Fruit fly (Drosophila melanogaster) whole organism, larva: ENCODE measurements around the gene rg.
A peak's percentile ranks its signal among the peaks of the same experiment; 100 is the strongest.

Experiments
- noc ChIP-seq: fragments of 200-800 bp; sonication (Bioruptor generic); optimal IDR thresholded peaks from 3 replicates; lab custom pipeline; 2019; ENCODE audit warnings: missing biosample characterization, mild to moderate bottlenecking, missing genetic modification characterization, moderate library complexity

rg gene

DNA sequence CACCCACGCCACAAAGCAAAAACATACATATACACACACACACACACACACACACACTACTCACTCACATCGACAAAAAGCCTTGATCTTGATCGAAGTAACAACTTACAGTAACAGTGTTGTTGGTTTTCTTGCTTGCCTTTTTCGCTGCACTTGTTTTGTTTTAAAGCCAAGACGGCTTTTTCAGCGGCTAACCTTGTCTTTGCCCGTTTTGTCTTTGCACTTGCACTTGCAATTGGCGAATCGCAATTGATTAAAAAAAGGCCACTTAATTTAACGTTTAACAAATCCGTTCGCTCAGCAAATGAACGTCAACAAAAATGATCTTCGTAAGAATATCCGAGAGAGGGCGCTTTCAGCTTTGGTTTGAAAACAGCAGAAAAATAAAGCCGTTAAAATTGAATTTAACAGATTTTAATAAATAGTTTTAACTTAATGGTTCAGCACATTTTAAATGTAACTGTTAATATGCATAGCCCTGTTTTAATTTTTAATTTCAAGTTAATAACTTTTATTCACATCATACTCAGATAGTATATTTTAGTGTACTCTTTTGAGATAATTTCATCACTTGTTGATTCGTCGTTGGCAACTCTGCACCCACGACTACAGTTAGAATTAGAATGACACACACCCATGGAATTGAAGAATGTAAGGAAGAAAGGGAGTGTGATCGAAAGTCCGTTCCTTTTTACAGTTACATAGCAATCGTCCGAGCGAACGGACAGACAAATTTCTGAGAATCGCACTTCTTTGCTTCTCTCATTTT, 21.8 kb upstream of the rg start:
- TF ChIP-seq noc (tag; lab: Kevin White, UChicago) = no peak

DNA sequence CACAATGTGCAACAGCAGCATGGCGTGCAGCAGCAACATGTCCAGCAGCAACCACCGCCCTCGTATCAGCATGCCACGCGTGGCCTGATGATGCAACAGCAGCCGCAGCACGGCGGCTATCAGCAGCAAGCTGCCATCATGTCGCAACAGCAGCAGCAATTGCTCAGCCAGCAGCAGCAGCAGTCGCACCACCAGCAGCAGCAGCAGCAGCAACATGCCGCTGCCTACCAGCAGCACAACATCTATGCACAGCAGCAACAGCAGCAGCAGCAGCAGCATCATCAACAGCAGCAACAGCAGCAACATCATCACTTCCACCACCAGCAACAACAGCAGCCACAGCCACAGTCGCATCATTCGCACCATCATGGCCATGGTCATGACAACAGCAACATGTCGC, 18.9 kb upstream of the rg start:
- no peak for TF ChIP-seq noc (tag; lab: Kevin White, UChicago)

DNA sequence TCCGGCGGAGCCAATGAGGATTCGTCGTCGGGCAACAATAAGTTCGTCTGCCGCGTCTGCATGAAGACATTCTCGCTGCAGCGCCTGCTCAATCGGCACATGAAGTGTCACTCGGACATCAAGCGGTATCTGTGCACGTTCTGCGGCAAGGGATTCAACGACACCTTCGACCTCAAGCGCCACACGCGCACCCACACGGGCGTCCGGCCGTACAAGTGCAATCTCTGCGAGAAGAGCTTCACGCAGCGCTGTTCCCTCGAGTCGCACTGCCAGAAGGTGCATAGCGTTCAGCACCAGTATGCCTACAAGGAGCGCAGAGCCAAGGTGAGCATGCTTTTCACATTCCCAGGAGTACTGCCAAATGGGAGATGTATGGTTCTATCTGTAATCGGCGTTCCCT, 17.1 kb upstream of the rg start:
- no peak for TF ChIP-seq noc (tag; lab: Kevin White, UChicago)

DNA sequence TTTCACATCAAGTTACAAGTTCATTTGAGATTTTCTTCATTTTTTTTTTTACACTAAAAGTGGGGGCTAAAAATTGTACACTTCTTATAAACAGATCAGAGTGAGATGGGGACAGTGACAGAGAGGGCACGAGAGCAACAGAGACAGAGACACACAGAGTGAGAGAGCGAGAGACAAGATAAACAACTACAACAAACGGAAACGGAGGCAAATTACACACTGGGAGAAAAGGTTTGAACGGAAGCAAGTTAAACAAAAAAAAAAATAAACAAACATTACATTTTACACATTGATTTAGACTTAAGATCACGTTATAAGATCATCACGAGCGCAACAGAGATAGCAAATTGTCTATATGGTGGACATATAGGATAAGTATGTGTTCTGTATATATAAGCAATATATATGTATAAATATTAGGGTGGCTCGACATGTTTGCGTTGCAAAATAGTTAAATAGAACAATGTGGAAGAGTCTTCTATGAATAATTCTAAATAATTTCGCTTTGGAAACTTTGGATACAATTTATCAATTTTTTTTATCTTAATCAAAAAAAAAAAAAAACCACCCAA, 9.6 kb upstream of the rg start:
- no peak for TF ChIP-seq noc (tag; lab: Kevin White, UChicago)

DNA sequence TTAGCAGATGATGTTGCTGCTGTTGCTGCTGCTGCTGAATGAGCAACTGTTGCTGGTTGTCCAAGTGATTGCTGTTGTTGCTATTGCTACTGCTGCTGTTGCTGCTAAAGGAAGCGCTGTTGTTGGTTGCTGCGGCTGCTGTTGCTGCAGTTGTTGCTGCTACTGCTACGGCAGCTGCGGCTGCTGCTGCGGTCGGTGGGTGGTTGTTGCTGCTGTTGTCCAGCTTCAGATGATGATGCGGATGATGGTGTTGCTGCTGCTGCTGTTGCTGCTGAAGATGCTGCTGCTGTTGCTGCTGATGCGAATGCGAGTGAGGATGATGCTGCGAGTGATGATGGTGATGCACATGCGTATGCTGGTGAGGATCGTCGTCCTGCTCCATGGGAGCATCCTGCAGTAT, 5.0 kb upstream of the rg start:
- TF ChIP-seq noc (tag; lab: Kevin White, UChicago) = no peak

DNA sequence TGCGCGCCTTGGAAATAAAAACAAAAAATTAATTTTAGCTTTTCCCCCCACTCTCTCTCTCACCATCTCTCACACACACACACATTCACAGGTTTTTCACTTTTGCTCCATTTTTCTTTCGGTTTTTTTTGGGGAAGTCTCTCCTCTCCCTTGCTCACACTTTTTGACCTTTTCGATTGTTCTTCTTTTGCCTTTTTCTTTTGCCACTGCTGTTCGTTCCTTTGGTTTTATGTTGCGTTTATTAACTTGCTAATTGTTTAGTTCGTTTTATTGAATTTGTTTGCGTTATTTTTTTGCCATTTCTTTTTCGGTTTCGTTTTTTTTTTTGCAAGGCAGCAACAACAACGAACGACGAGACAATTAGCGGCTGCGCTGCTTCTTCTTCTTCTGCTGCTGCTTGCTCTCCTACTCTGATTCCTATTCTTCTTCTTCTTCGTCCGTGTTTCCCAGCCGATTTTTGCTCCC, 3.2 kb upstream of the rg start:
- no peak for TF ChIP-seq noc (tag; lab: Kevin White, UChicago)

DNA sequence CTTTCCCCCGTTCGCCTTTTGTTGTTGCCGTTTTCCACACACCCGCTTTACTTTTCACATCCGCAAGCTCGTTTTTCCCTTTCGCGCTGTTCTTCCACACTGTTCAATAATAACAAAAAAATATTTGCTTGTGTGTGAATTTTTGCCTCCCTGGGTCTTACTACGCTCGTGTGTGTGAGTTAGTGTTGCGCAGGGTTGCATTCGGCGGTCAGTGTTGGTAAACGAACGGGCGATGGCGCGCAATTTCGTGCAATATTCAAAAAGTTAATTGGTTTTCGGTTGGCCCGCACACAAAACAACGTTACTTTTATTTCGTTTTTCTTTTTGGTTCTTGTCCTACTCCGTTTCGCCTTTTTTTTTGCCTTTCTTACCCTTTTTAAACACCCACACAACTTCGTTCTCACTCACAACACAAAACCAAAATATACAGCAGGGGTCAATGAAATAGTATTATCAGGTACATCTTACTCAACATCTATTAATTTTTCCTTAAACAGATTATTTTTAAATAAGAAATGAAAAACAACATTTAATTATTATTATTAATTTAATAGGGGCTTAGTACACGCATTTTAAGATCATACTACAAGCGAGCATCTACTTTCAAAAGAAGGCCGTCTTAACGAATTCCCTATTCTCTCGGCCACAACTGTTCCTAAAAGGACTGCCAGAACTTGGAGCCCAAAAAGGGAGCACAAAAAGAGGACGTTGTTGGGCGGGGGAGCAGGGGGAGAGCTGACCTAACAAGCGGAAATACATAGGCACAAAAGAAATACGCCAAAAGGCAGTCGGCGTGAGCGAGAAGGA, 2.5 kb upstream of the rg start:
- TF ChIP-seq noc (tag; lab: Kevin White, UChicago) = no peak

DNA sequence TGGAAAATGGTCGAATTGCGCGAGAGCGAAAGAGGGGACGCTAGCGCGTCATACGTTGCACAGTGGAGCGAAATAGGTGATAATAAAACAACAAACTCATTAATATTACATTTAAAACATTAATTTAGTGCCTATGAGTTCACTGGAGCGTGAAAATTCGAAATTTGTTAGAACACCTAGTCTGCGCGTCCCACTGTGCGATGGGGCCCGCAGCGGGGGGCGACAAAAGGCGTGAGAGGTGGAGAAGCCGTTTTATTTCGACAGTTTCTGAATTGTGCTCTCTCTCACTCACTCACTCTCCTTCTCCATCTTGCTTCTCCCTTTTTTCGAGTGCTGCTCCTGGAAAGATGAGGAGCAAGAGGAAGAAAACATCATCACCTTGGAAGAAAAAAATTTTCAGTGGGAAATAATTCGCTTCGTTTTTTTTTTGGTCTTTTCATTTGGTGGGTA, 1.9 kb upstream of the rg start:
- peak; percentile 63 for TF ChIP-seq noc (tag; lab: Kevin White, UChicago)

DNA sequence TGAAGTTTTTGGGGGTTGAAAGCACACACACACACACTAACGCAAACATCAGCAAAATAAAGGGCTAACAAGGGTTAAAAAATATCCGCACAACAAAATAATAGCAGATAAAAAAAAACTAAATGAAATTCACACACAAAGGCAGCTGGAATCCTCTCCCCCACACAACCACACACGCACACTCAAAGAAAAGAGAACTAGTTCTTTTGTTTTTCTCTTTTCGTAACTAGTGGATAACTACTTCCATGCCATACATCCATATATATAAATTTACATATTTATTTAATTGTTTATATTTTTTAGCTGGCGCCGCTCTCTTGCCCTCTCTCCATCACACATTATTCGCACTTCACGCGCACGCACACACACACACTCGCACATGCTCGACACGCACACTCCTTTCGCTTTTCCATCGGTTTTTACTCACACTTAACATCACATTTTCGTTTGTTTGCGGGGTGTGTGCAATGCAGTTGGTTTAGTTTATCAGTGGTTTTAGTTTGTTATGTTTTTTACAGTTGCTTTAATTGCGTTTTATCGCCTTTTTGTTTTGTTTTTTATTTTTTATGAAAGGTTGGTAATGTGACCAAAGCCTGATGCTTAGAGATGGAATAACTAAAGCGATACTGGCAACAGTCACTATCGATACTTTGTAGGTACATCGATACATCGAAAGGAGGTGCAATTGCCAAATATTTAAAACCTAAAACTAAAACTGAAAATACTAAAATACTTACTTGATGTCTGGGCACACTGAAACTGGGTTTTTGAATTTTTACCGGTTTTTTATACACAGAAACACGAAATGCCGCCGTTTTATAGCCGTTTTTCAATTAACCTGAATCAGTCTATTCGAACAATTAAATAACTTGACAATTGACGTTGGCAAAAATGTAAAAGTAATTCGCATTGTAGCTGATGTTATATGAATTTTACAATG, 1.1 kb upstream of the rg start, which contains the start of gene CG32767:
Gene CG32767, minus strand, starts transcription at position 623 of the 940 bp plus-strand sequence.
- TF ChIP-seq noc (tag; lab: Kevin White, UChicago) = no peak

DNA sequence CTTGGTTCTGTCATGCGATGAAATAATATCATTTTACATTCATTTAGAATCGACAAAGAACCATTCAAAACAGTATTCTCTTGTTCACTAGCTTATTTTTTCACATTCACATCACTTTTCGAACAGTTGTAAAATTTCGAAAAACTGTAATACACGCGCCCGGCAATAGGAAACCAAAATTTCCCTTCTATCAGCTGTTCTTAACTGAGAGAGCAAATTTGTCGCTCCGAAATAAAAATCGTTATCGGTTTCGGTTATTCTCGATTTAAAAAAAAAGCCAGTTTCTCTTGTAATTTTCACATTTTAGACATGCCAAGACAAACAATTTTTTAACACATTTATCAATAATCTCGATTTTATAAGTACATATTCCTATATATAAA, 482 bp upstream of the rg start:
- no peak for TF ChIP-seq noc (tag; lab: Kevin White, UChicago)

DNA sequence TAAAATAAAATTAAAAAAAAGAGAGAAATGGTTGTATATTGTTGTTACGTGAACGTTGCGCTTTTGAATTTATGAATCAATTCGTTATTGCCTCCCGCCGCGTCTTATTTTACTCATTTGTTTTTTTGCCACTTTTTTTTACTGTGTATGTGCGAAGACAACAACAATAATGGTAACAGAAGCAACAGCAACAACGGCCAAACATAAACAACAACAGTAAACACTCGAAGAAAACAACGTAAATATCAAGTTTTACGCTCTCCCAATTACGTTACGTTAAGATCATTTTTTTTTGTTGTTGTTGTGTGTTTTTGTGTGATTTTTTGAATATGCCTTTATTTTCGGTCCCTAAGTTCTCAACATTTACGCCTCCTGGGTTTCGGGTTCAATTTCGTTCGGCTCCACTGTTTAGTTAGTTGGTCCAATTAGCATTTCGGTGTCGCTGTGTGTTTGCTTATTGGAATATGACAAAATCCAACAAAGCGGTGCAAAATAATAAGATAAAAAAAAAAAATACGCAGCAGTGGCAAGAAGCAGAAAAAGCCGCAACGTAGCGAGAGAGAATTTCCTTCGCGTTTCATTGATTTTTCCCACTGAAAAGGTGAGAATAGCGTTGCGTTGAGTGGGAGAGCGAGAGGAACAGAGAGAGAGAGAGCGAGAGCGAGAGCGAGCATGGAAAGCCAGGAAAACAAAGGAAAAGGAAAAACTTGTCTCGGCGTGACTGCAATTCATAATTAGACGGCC, 577 bp downstream of the rg start:
- no peak for TF ChIP-seq noc (tag; lab: Kevin White, UChicago)

DNA sequence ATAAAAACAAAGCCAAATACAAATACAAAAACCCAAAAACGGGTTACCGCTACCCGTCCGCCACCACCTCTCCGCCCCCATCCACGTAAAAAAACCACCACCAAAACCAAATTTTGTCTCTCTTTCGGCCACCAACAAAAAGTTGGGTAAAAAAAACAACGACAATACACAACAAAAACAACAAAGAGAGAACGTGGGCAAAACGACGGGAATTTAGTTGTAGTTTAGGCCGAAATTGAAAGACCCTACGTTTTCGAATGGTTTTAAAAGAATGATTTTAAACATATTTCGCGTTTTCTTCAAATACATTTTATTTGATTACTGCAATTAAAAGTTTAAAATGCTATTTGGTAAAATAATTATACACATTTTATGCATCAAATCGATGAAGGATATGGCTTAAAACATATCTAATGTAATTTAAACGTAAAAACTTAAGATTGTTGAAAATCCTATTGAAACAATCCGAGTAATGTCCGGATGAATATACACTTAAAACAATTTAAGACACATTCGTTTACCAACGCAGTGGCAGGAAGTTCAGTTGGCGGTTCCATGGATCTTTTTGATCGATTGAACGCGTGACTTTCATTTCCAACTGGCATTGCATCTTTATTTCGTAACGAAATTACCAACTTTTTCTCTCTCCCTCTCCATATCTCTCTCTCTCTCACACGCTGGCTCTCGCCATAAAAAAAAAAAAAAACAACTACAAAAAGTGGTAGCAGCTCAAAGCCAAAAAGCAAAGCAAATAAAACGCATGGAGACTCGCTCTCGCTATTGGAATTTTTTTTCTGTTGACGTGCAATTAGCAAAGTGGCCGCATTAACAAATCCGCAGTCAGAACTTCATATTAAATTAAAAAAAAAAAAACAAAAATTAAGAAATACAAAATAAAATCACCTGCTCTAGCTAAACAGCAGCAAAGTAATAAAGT, 1.4 kb downstream of the rg start:
- peak; percentile 63 for TF ChIP-seq noc (tag; lab: Kevin White, UChicago)

DNA sequence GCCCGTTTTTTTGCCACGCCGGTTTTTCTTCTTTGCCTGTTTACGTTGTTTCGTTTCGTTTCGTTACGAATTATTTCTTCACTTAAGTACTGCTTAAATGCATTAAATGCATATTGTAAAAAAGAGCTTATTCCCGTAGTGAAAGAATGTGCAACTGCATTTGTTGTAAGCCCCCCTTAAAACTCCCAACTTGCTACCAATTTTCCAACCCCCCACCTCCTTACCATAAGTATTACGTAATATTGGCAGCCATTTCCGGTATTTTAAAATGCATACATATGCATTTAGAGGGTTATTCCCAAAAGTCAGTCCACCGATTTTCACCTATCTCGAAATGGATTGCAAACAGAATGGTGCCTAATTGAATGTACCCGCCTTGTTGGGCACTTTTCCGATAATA, 2.2 kb downstream of the rg start:
- no peak for TF ChIP-seq noc (tag; lab: Kevin White, UChicago)
